Fruit fly (Drosophila melanogaster): Measurements from ENCODE around the gene CG2701.
A peak's percentile ranks its signal among the peaks of the same experiment; 100 is the strongest.

The CG2701 gene

DNA sequence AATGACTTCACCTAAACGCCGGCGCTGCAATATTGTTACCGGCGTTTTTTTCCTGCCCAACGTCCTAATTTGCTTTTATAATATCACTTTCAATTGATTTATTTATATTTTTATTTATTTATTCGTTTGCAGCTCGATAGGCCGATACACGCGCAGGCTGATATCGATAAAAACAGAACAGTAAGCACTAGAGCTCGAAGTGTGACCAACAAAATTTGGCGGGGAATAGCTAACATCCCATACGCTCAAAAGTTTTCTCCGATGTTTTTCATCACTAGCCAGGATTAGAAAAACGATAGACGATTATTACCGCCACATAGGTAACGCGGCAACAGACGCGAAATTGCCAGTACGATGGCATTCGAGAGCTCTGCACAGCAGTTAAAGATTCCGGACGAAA, 6.4 kb downstream of the CG2701 start, which contains the start of the genes CG2685 and CG2694 (continued):
- TF ChIP-seq bowl (GFP tag; IDR thresholded peaks at IDR 0.05): no peak
- TF ChIP-seq hbn (GFP tag; IDR thresholded peaks at IDR 0.05; ENCODE audit: partially characterized antibody): peak; percentile 72
- no peak for TF ChIP-seq ham (GFP tag; IDR thresholded peaks at IDR 0.05)
- TF ChIP-seq CG6791 (GFP tag; IDR thresholded peaks at IDR 0.05; ENCODE audit: partially characterized antibody): peak; percentile 80
- no peak for TF ChIP-seq fd3F (GFP tag; optimal IDR thresholded peaks at IDR 0.05)
- TF ChIP-seq ato (GFP tag; IDR thresholded peaks at IDR 0.05; ENCODE audit: partially characterized antibody): peak; percentile 68
- TF ChIP-seq Vsx1 (GFP tag; optimal IDR thresholded peaks at IDR 0.05): no peak
- peak; percentile 55 for TF ChIP-seq CG12659 (GFP tag; optimal IDR thresholded peaks at IDR 0.05)
- TF ChIP-seq Sry-β (GFP tag; optimal IDR thresholded peaks at IDR 0.05): peak; percentile 87
- no peak for TF ChIP-seq prd (optimal IDR thresholded peaks at IDR 0.05)
- TF ChIP-seq prd (GFP tag; IDR thresholded peaks at IDR 0.05): no peak
- TF ChIP-seq nmo (GFP tag; optimal IDR thresholded peaks at IDR 0.05): peak; percentile 10
- no peak for TF ChIP-seq CG12744 (GFP tag; optimal IDR thresholded peaks at IDR 0.05)
- no peak for TF ChIP-seq CG11085 (GFP tag; IDR thresholded peaks at IDR 0.05)
- peak; percentile 72 for TF ChIP-seq Scr (GFP tag; IDR thresholded peaks at IDR 0.05; ENCODE audit: partially characterized antibody)
- no peak for TF ChIP-seq CG10366 (GFP tag; IDR thresholded peaks at IDR 0.05)
- peak; percentile 75 for TF ChIP-seq unc-4 (GFP tag; IDR thresholded peaks at IDR 0.05; ENCODE audit: partially characterized antibody)
- TF ChIP-seq Bgb (GFP tag; IDR thresholded peaks at IDR 0.05; ENCODE audit: partially characterized antibody): peak; percentile 83
- peak; percentile 74 for TF ChIP-seq BEAF-32 (GFP tag; optimal IDR thresholded peaks at IDR 0.05)
- TF ChIP-seq CG16863 (GFP tag; optimal IDR thresholded peaks at IDR 0.05): no peak
- TF ChIP-seq vnd (GFP tag; IDR thresholded peaks at IDR 0.05; ENCODE audit: partially characterized antibody): peak; percentile 67
- TF ChIP-seq CG32532 (GFP tag; IDR thresholded peaks at IDR 0.05): 0 out of 2 replicates have a peak, but pooled peaks have one; percentile 13
- 0 out of 2 replicates have a peak, but pooled peaks have one; percentile 27 for TF ChIP-seq vvl (GFP tag; IDR thresholded peaks at IDR 0.05)
- no peak for TF ChIP-seq CG12769 (tag; optimal IDR thresholded peaks at IDR 0.05)
- peak; percentile 60 for TF ChIP-seq tna (GFP tag; IDR thresholded peaks at IDR 0.05; ENCODE audit: partially characterized antibody)
- TF ChIP-seq CG16779 (GFP tag; IDR thresholded peaks at IDR 0.05): no peak
- TF ChIP-seq Poxn (GFP tag; IDR thresholded peaks at IDR 0.05): no peak
- no peak for TF ChIP-seq tin (GFP tag; optimal IDR thresholded peaks at IDR 0.05)
- TF ChIP-seq CG17186 (GFP tag; optimal IDR thresholded peaks at IDR 0.05): no peak
- TF ChIP-seq oc (tag; optimal IDR thresholded peaks at IDR 0.05): no peak
- TF ChIP-seq her (GFP tag; optimal IDR thresholded peaks at IDR 0.05): no peak
- TF ChIP-seq Dbx (GFP tag; IDR thresholded peaks at IDR 0.05): 0 out of 3 replicates have a peak, but pooled peaks have one; percentile 22
- TF ChIP-seq Med (GFP tag): peak; percentile 71
- TF ChIP-seq CG34422 (GFP tag; IDR thresholded peaks at IDR 0.05): no peak
- no peak for TF ChIP-seq CG14441 (GFP tag; IDR thresholded peaks at IDR 0.05)
- peak; percentile 45; the same call in 1 of the 3 replicates for TF ChIP-seq zen2 (GFP tag; IDR thresholded peaks at IDR 0.05; ENCODE audit: partially characterized antibody)
- peak; percentile 65 for TF ChIP-seq knrl (GFP tag; IDR thresholded peaks at IDR 0.05; ENCODE audit: partially characterized antibody)
- peak; percentile 64 for TF ChIP-seq inv (GFP tag; IDR thresholded peaks at IDR 0.05; ENCODE audit: partially characterized antibody)
- TF ChIP-seq lola (GFP tag; optimal IDR thresholded peaks at IDR 0.05): no peak
- TF ChIP-seq CG42726 (GFP tag; IDR thresholded peaks at IDR 0.05; ENCODE audit: partially characterized antibody): peak; percentile 44; the same call in 1 of the 2 replicates
- TF ChIP-seq croc (GFP tag; conservative IDR thresholded peaks at IDR 0.05): no peak
- peak; percentile 33; the same call in 1 of the 2 replicates for TF ChIP-seq Rfx (GFP tag; IDR thresholded peaks at IDR 0.05)
- TF ChIP-seq Dp (GFP tag; optimal IDR thresholded peaks at IDR 0.05): peak; percentile 70
- peak; percentile 85 for TF ChIP-seq CG34224 (GFP tag; IDR thresholded peaks at IDR 0.05; ENCODE audit: partially characterized antibody)
- TF ChIP-seq CG18619 (GFP tag; optimal IDR thresholded peaks at IDR 0.05): no peak
- peak; percentile 82 for TF ChIP-seq CG13287 (GFP tag; IDR thresholded peaks at IDR 0.05; ENCODE audit: partially characterized antibody)
- TF ChIP-seq dpn (GFP tag; optimal IDR thresholded peaks at IDR 0.05): no peak
- TF ChIP-seq CG15514 (GFP tag; optimal IDR thresholded peaks at IDR 0.05): peak; percentile 90
- TF ChIP-seq ara (GFP tag; IDR thresholded peaks at IDR 0.05): no peak

Data from whole organism, embryonic.